Worm (Caenorhabditis elegans) whole organism, late embryonic: ENCODE data around the gene E02C12.11.

ENCODE experiments used
- pros-1 ChIP-seq: fragments of 150-350 bp; optimal IDR thresholded peaks from 2 replicates; lab custom pipeline; 2014; ENCODE audit warnings: missing biosample characterization, missing genetic modification reagents, missing genetic modification characterization
- sox-2 ChIP-seq: fragments of 200-800 bp; sonication (Bioruptor generic); IDR thresholded peaks from 2 replicates; pipeline ENCODE4 v1.3.6; 2022; ENCODE audit warnings: missing genetic modification reagents, missing genetic modification characterization, missing compliant biosample characterization

DNA sequence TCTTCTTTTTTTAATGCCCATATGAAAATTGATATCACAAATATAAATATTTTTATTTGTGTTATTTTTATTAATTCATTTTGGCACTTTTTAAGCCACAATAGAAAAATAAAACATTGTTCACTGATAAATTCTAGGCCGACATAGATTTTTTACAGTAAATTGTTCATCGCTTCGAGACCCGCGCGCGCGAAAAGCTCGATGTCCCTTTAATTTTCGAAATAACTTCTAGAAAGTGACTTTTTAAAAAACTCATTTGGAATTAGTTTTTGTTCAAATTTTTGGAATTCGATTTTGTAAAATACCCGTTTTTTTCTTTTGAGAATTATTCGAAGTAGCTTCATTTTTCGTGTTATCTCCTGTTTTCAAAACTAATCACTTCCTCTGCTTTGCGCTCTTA lies 4.7 kb upstream of the E02C12.11 start:
- no peak for TF ChIP-seq pros-1 (tag; lab: Kevin White, UChicago)
- no peak for TF ChIP-seq sox-2 (GFP tag; lab: Robert Waterston, UW)
